Worm (Caenorhabditis elegans) whole organism, midembryonic: ENCODE results near the gene srd-46.

Experiments used
- cog-1 ChIP-seq: sonication (generic microtip); optimal IDR thresholded peaks from 2 replicates; lab custom pipeline; 2016; ENCODE audit warnings: missing genetic modification characterization, missing compliant biosample characterization
- klf-2 ChIP-seq: fragments of 200-800 bp; sonication (Bioruptor generic); conservative IDR thresholded peaks from 2 replicates; pipeline ENCODE4 v1.3.6; 2022; ENCODE audit warnings: missing genetic modification reagents, missing genetic modification characterization, missing compliant biosample characterization
- med-1 ChIP-seq: sonication (generic microtip); optimal IDR thresholded peaks from 2 replicates; lab custom pipeline; 2017; ENCODE audit warnings: missing genetic modification characterization, mild to moderate bottlenecking, missing compliant biosample characterization, antibody characterized with exemption, missing genetic modification reagents; ENCODE audit not compliant: insufficient read depth
- tab-1 ChIP-seq: fragments of 200-800 bp; sonication (Bioruptor generic); IDR thresholded peaks from 2 replicates; pipeline ENCODE4 v1.3.6; 2022; ENCODE audit warnings: missing genetic modification characterization, missing compliant biosample characterization
- ztf-23 ChIP-seq: fragments of 200-800 bp; sonication (Bioruptor generic); IDR thresholded peaks from 2 replicates; pipeline ENCODE4 v1.3.6; 2022; ENCODE audit warnings: missing genetic modification reagents, missing genetic modification characterization, missing compliant biosample characterization

DNA sequence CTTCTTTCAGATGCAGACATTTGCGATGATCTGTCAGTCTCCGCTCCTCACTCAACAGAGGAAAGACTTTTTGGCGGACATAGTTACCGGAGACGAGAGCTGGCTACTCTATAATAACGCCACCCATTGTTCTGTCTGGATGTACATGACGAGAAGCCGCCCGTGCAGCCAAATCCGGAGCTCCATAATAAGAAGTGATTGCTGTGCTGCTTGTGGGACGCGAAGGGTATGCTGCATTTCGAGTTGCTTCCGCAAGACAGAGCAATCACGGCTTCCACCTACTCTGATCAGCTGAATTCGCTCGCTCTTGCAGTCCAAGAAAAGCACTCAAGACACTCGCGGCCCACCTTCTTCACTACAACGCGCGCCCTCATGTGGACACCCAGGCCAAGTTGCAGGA, 18.1 kb upstream of the srd-46 start:
- no peak for TF ChIP-seq tab-1 (GFP tag; lab: Robert Waterston, UW)
- no peak for TF ChIP-seq med-1 (GFP tag; lab: Kevin White, UChicago)
- no peak for TF ChIP-seq ztf-23 (GFP tag; lab: Robert Waterston, UW)
- TF ChIP-seq klf-2 = no peak
- no peak for TF ChIP-seq cog-1 (tag; lab: Kevin White, UChicago)
